Fruit fly (Drosophila melanogaster) whole organism, pupa: ENCODE data around the gene Alg1.

ENCODE experiments used
- CG10348 ChIP-seq: fragments of 200-800 bp; sonication (Bioruptor generic); IDR thresholded peaks from 2 replicates; pipeline ENCODE4 v1.3.6; 2022; ENCODE audit warnings: missing biosample characterization, missing genetic modification characterization
- CG15710 ChIP-seq: fragments of 200-800 bp; sonication (Bioruptor generic); optimal IDR thresholded peaks from 2 replicates; lab custom pipeline; 2018; ENCODE audit warnings: missing biosample characterization, mild to moderate bottlenecking, missing genetic modification characterization, moderate library complexity
- CG17806 ChIP-seq: fragments of 200-800 bp; sonication (Bioruptor generic); optimal IDR thresholded peaks from 2 replicates; lab custom pipeline; 2018; ENCODE audit warnings: missing biosample characterization, mild to moderate bottlenecking, missing genetic modification characterization, moderate library complexity
- CG34367 ChIP-seq: fragments of 200-800 bp; sonication (Bioruptor generic); optimal IDR thresholded peaks from 2 replicates; lab custom pipeline; 2018; ENCODE audit warnings: missing biosample characterization, mild to moderate bottlenecking, missing genetic modification characterization
- CG8301 ChIP-seq: fragments of 200-800 bp; sonication (Bioruptor generic); optimal IDR thresholded peaks from 2 replicates; lab custom pipeline; 2018; ENCODE audit warnings: missing biosample characterization, mild to moderate bottlenecking, missing genetic modification characterization
- CG9948 ChIP-seq: fragments of 200-800 bp; sonication (Bioruptor generic); optimal IDR thresholded peaks from 2 replicates; lab custom pipeline; 2018; ENCODE audit warnings: missing biosample characterization, mild to moderate bottlenecking, missing genetic modification characterization, moderate library complexity
- EcR ChIP-seq: fragments of 200-800 bp; sonication (Bioruptor generic); optimal IDR thresholded peaks from 3 replicates; lab custom pipeline; 2019; ENCODE audit warnings: missing biosample characterization, missing genetic modification characterization, mild to moderate bottlenecking, moderate library complexity, missing genetic modification reagents
- Pif1A ChIP-seq: fragments of 200-800 bp; sonication (Bioruptor generic); optimal IDR thresholded peaks from 3 replicates; lab custom pipeline; 2016; ENCODE audit warnings: missing biosample characterization, missing genetic modification characterization
- fd96Ca ChIP-seq: fragments of 200-800 bp; sonication (Bioruptor generic); IDR thresholded peaks from 3 replicates; pipeline ENCODE4 v1.3.6; 2022; ENCODE audit warnings: missing biosample characterization, missing genetic modification characterization
- gl ChIP-seq: fragments of 200-800 bp; sonication (Bioruptor generic); optimal IDR thresholded peaks from 2 replicates; lab custom pipeline; 2018; ENCODE audit warnings: missing biosample characterization, mild to moderate bottlenecking, missing genetic modification characterization
- rn ChIP-seq: fragments of 200-800 bp; sonication (Bioruptor generic); IDR thresholded peaks from 2 replicates; pipeline ENCODE4 v1.3.6; 2022; ENCODE audit warnings: missing biosample characterization, missing genetic modification characterization

DNA sequence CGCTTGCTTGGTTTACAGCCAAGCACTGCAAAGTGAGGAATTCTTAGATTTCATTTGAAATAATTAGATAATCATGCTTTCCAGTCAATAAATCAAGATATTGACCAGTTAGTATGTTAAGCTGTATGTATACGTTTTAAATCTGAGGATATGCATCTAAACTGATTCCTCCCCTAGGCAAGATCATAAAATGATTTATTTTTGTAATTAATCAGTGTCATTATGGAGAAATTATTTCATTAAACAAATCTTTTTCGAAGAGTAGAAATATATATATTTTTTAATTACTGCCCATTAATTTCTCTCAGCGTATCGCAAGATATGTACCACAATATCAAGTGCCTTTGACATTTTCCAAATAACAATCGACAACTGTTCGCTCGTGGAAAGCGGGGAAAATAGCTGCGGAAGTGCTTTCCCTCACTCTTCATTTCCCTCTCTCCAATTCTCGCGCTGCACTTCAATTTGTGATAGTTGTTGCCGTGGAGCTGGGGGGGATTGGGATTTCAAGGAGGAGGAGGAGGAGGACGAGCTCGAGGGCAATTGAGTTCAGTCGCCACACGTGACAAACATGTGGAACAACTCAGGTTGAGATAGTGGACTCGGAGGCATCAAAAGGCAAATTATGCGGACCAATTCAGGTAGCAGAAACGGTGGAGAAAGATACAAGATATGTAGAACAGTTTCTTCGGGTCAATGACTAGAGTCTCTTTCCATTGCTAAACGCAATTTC, 3.4 kb upstream of the Alg1 start:
- no peak for TF ChIP-seq CG10348 (GFP tag; lab: Robert Waterston, UW)
- no peak for TF ChIP-seq gl (tag; lab: Kevin White, UChicago)
- TF ChIP-seq CG34367 (tag; lab: Kevin White, UChicago), result no peak
- peak; percentile 52 for TF ChIP-seq CG8301 (tag; lab: Kevin White, UChicago)
- no peak for TF ChIP-seq CG9948 (tag; lab: Kevin White, UChicago)
- TF ChIP-seq fd96Ca (GFP tag; lab: Robert Waterston, UW), result no peak
- TF ChIP-seq rn, result no peak
- no peak for TF ChIP-seq Pif1A (GFP tag; lab: Kevin White, UChicago)
- TF ChIP-seq EcR (GFP tag; lab: Kevin White, UChicago), result peak; percentile 10
- TF ChIP-seq CG15710 (tag; lab: Kevin White, UChicago), result no peak
- TF ChIP-seq CG17806, result peak; percentile 30
